Fruit fly (Drosophila melanogaster): ENCODE data around the gene CG31007.

- TF ChIP-seq CG6808 (GFP tag; optimal IDR thresholded peaks at IDR 0.05) (no peak), CG6854 (GFP tag; optimal IDR thresholded peaks at IDR 0.05) (no peak), topi (GFP tag; optimal IDR thresholded peaks at IDR 0.05) (no peak), CG11762 (GFP tag; optimal IDR thresholded peaks at IDR 0.05; ENCODE audit: insufficient read depth) (no peak), esn (GFP tag; optimal IDR thresholded peaks at IDR 0.05) (no peak)
These were observed at the start of gene CG31007 for dm6 chr3R:30992357-30992756.

Data from whole organism, prepupa.